Fruit fly (Drosophila melanogaster) whole organism, prepupa: ENCODE results near the gene nAChRalpha6.

Source experiments
- Blimp-1 ChIP-seq: fragments of 200-800 bp; sonication (Bioruptor generic); optimal IDR thresholded peaks from 3 replicates; lab custom pipeline; 2017; ENCODE audit warnings: missing biosample characterization, missing genetic modification characterization, mild to moderate bottlenecking, moderate library complexity, missing genetic modification reagents
- CG10669 ChIP-seq: fragments of 200-800 bp; sonication (Bioruptor generic); optimal IDR thresholded peaks from 3 replicates; lab custom pipeline; 2018; ENCODE audit warnings: missing biosample characterization, mild to moderate bottlenecking, missing genetic modification characterization, moderate library complexity
- CG11294 ChIP-seq: fragments of 200-800 bp; sonication (Bioruptor generic); IDR thresholded peaks from 2 replicates; pipeline ENCODE4 v1.3.6; 2022; ENCODE audit warnings: missing biosample characterization, missing genetic modification characterization
- CG11762 ChIP-seq: fragments of 200-800 bp; sonication (Bioruptor generic); optimal IDR thresholded peaks from 3 replicates; lab custom pipeline; 2016; ENCODE audit warnings: missing biosample characterization, missing genetic modification characterization; ENCODE audit not compliant: insufficient read depth
- CG11902 ChIP-seq: fragments of 200-800 bp; sonication (Bioruptor generic); optimal IDR thresholded peaks from 3 replicates; lab custom pipeline; 2016; ENCODE audit warnings: missing biosample characterization, missing genetic modification characterization
- CG15336 ChIP-seq: fragments of 200-800 bp; sonication (Bioruptor generic); IDR thresholded peaks from 2 replicates; pipeline ENCODE4 v1.3.6; 2022; ENCODE audit warnings: missing biosample characterization, missing genetic modification characterization
- CG16779 ChIP-seq: fragments of 200-800 bp; sonication (Bioruptor generic); optimal IDR thresholded peaks from 3 replicates; lab custom pipeline; 2017; ENCODE audit warnings: missing biosample characterization, mild to moderate bottlenecking, missing genetic modification characterization
- CG31627 ChIP-seq: fragments of 200-800 bp; sonication (Bioruptor generic); optimal IDR thresholded peaks from 3 replicates; lab custom pipeline; 2016; ENCODE audit warnings: missing biosample characterization, missing genetic modification characterization
- CG32006 ChIP-seq: fragments of 200-800 bp; sonication (Bioruptor generic); optimal IDR thresholded peaks from 3 replicates; lab custom pipeline; 2017; ENCODE audit warnings: missing biosample characterization, mild to moderate bottlenecking, missing genetic modification characterization
- CG34406 ChIP-seq: fragments of 200-800 bp; sonication (Bioruptor generic); optimal IDR thresholded peaks from 3 replicates; lab custom pipeline; 2016; ENCODE audit warnings: missing biosample characterization, missing genetic modification characterization
- CG4318 ChIP-seq: fragments of 200-800 bp; sonication (Bioruptor generic); optimal IDR thresholded peaks from 3 replicates; lab custom pipeline; 2017; ENCODE audit warnings: missing biosample characterization, mild to moderate bottlenecking, missing genetic modification characterization
- CG6163 ChIP-seq: fragments of 200-800 bp; sonication (Bioruptor generic); IDR thresholded peaks from 3 replicates; pipeline ENCODE4 v1.3.6; 2022; ENCODE audit warnings: missing biosample characterization, missing genetic modification characterization
- CG6276 ChIP-seq: fragments of 200-800 bp; sonication (Bioruptor generic); optimal IDR thresholded peaks from 2 replicates; lab custom pipeline; 2017; ENCODE audit warnings: missing biosample characterization, mild to moderate bottlenecking, missing genetic modification characterization
- CG6792 ChIP-seq: fragments of 200-800 bp; sonication (Bioruptor generic); optimal IDR thresholded peaks from 3 replicates; lab custom pipeline; 2016; ENCODE audit warnings: missing biosample characterization, missing genetic modification characterization
- CG6808 ChIP-seq: fragments of 200-800 bp; sonication (Bioruptor generic); optimal IDR thresholded peaks from 3 replicates; lab custom pipeline; 2017; ENCODE audit warnings: missing biosample characterization, missing genetic modification characterization, mild to moderate bottlenecking, moderate library complexity, missing genetic modification reagents
- CG6854 ChIP-seq: fragments of 200-800 bp; sonication (Bioruptor generic); optimal IDR thresholded peaks from 2 replicates; lab custom pipeline; 2017; ENCODE audit warnings: missing biosample characterization, mild to moderate bottlenecking, missing genetic modification characterization
- CG7368 ChIP-seq: fragments of 200-800 bp; sonication (Bioruptor generic); optimal IDR thresholded peaks from 3 replicates; lab custom pipeline; 2016; ENCODE audit warnings: missing biosample characterization, missing genetic modification characterization
- CG8119 ChIP-seq: fragments of 200-800 bp; sonication (Bioruptor generic); IDR thresholded peaks from 3 replicates; pipeline ENCODE4 v1.3.6; 2022; ENCODE audit warnings: missing biosample characterization, missing genetic modification characterization
- CG8319 ChIP-seq: fragments of 200-800 bp; sonication (Bioruptor generic); optimal IDR thresholded peaks from 3 replicates; lab custom pipeline; 2016; ENCODE audit warnings: missing biosample characterization, missing genetic modification characterization
- CG8632 ChIP-seq: fragments of 200-800 bp; sonication (Bioruptor generic); optimal IDR thresholded peaks from 3 replicates; lab custom pipeline; 2016; ENCODE audit warnings: missing biosample characterization, missing genetic modification characterization
- CG9139 ChIP-seq: fragments of 200-800 bp; sonication (Bioruptor generic); optimal IDR thresholded peaks from 3 replicates; lab custom pipeline; 2017; ENCODE audit warnings: missing biosample characterization, mild to moderate bottlenecking, missing genetic modification characterization
- Eip75B ChIP-seq: fragments of 200-800 bp; sonication (Bioruptor generic); optimal IDR thresholded peaks from 3 replicates; lab custom pipeline; 2016; ENCODE audit warnings: missing biosample characterization, missing genetic modification characterization
- Eip78C ChIP-seq: fragments of 200-800 bp; sonication (Bioruptor generic); peaks from one replicate; lab custom pipeline; 2016; ENCODE audit warnings: missing biosample characterization, missing genetic modification characterization
- Ets21C ChIP-seq: fragments of 200-800 bp; sonication (Bioruptor generic); optimal IDR thresholded peaks from 3 replicates; lab custom pipeline; 2016; ENCODE audit warnings: missing biosample characterization, missing genetic modification characterization
- Ets96B ChIP-seq: fragments of 200-800 bp; optimal IDR thresholded peaks from 2 replicates; lab custom pipeline; 2019; ENCODE audit warnings: missing biosample characterization, mild to moderate bottlenecking, missing genetic modification characterization, moderate library complexity
- Gug ChIP-seq: fragments of 200-800 bp; sonication (Bioruptor generic); IDR thresholded peaks from 2 replicates; pipeline ENCODE4 v1.3.6; 2022; ENCODE audit warnings: missing biosample characterization, missing genetic modification characterization
- Hr39 ChIP-seq: fragments of 200-800 bp; sonication (Bioruptor generic); optimal IDR thresholded peaks from 2 replicates; lab custom pipeline; 2016; ENCODE audit warnings: missing biosample characterization, missing genetic modification characterization
- Hr4 ChIP-seq: fragments of 200-800 bp; sonication (Bioruptor generic); optimal IDR thresholded peaks from 3 replicates; lab custom pipeline; 2016; ENCODE audit warnings: missing biosample characterization, missing genetic modification characterization
- Lpt ChIP-seq: fragments of 200-800 bp; sonication (Bioruptor generic); optimal IDR thresholded peaks from 3 replicates; lab custom pipeline; 2016; ENCODE audit warnings: missing biosample characterization, missing genetic modification characterization
- Sox102F ChIP-seq: fragments of 200-800 bp; sonication (Bioruptor generic); optimal IDR thresholded peaks from 2 replicates; lab custom pipeline; 2016; ENCODE audit warnings: missing biosample characterization, mild to moderate bottlenecking, missing genetic modification characterization
- Sox14 ChIP-seq: fragments of 200-800 bp; sonication (Bioruptor generic); optimal IDR thresholded peaks from 3 replicates; lab custom pipeline; 2016; ENCODE audit warnings: missing biosample characterization, missing genetic modification characterization
- Sox15 ChIP-seq: fragments of 200-800 bp; sonication (Bioruptor generic); optimal IDR thresholded peaks from 3 replicates; lab custom pipeline; 2016; ENCODE audit warnings: missing biosample characterization, missing genetic modification characterization
- achi ChIP-seq: fragments of 200-800 bp; sonication (Bioruptor generic); optimal IDR thresholded peaks from 3 replicates; lab custom pipeline; 2016; ENCODE audit warnings: missing biosample characterization, missing genetic modification characterization
- acj6 ChIP-seq: fragments of 200-800 bp; sonication (Bioruptor generic); optimal IDR thresholded peaks from 3 replicates; lab custom pipeline; 2016; ENCODE audit warnings: missing biosample characterization, missing genetic modification characterization
- cyc ChIP-seq: fragments of 200-800 bp; sonication (Bioruptor generic); optimal IDR thresholded peaks from 3 replicates; lab custom pipeline; 2016; ENCODE audit warnings: missing biosample characterization, missing genetic modification characterization
- dsx ChIP-seq: fragments of 200-800 bp; optimal IDR thresholded peaks from 3 replicates; lab custom pipeline; 2019; ENCODE audit warnings: missing biosample characterization, mild to moderate bottlenecking, missing genetic modification characterization, moderate library complexity; ENCODE audit not compliant: poor library complexity, severe bottlenecking
- eg ChIP-seq: fragments of 200-800 bp; sonication (Bioruptor generic); IDR thresholded peaks from 3 replicates; pipeline ENCODE4 v1.3.6; 2022; ENCODE audit warnings: missing biosample characterization, missing genetic modification characterization
- esn ChIP-seq: fragments of 200-800 bp; sonication (Bioruptor generic); optimal IDR thresholded peaks from 2 replicates; lab custom pipeline; 2016; ENCODE audit warnings: missing biosample characterization, mild to moderate bottlenecking, missing genetic modification characterization, moderate library complexity
- fd59A ChIP-seq: fragments of 200-800 bp; sonication (Bioruptor generic); optimal IDR thresholded peaks from 2 replicates; lab custom pipeline; 2017; ENCODE audit warnings: missing biosample characterization, mild to moderate bottlenecking, missing genetic modification characterization, missing genetic modification reagents
- fd85E ChIP-seq: fragments of 200-800 bp; sonication (Bioruptor generic); optimal IDR thresholded peaks from 3 replicates; lab custom pipeline; 2016; ENCODE audit warnings: missing biosample characterization, missing genetic modification characterization
- fkh ChIP-seq: fragments of 200-800 bp; sonication (Bioruptor generic); optimal IDR thresholded peaks from 3 replicates; lab custom pipeline; 2017; ENCODE audit warnings: missing biosample characterization, mild to moderate bottlenecking, missing genetic modification characterization, moderate library complexity
- net ChIP-seq: fragments of 200-800 bp; sonication (Bioruptor generic); optimal IDR thresholded peaks from 3 replicates; lab custom pipeline; 2016; ENCODE audit warnings: missing biosample characterization, missing genetic modification characterization
- pdm3 ChIP-seq: fragments of 200-800 bp; sonication (Bioruptor generic); optimal IDR thresholded peaks from 3 replicates; lab custom pipeline; 2016; ENCODE audit warnings: missing biosample characterization, missing genetic modification characterization
- salr ChIP-seq, 2 experiments: fragments of 200-800 bp; sonication (Bioruptor generic); optimal IDR thresholded peaks; 3 replicates each; lab custom pipeline; 2016 to 2018; ENCODE audit warnings: missing biosample characterization in 2 of 2, missing genetic modification characterization in 2 of 2, mild to moderate bottlenecking in 1 of 2
- spab ChIP-seq: fragments of 200-800 bp; sonication (Bioruptor generic); optimal IDR thresholded peaks from 2 replicates; lab custom pipeline; 2017; ENCODE audit warnings: missing biosample characterization, mild to moderate bottlenecking, missing genetic modification characterization, missing genetic modification reagents
- ss ChIP-seq, 2 experiments: fragments of 200-800 bp; sonication (Bioruptor generic); optimal IDR thresholded peaks; 2 replicates in 1 of 2; 3 replicates in 1 of 2; lab custom pipeline; 2017 to 2018; ENCODE audit warnings: mild to moderate bottlenecking in 2 of 2, missing biosample characterization in 2 of 2, missing genetic modification characterization in 2 of 2, moderate library complexity in 1 of 2
- topi ChIP-seq: fragments of 200-800 bp; sonication (Bioruptor generic); optimal IDR thresholded peaks from 3 replicates; lab custom pipeline; 2016; ENCODE audit warnings: missing biosample characterization, missing genetic modification characterization
- vri ChIP-seq: fragments of 200-800 bp; sonication (Bioruptor generic); optimal IDR thresholded peaks from 3 replicates; lab custom pipeline; 2016; ENCODE audit warnings: missing biosample characterization, mild to moderate bottlenecking, missing genetic modification characterization

Gene nAChRalpha6

dm6 chr2L:9897296-9897695 lies 11.2 kb upstream of the nAChRalpha6 start, which contains the start of gene RpS2 (continued):
- peak; percentile 26 for TF ChIP-seq Ets21C
- TF ChIP-seq net: no peak
- TF ChIP-seq CG6808 (GFP tag; lab: Kevin White, UChicago): peak; percentile 45
- no peak for TF ChIP-seq CG6163 (GFP tag; lab: Robert Waterston, UW)
- TF ChIP-seq Eip78C (GFP tag; lab: Kevin White, UChicago): peak; percentile 79
- peak; percentile 22 for TF ChIP-seq fkh (GFP tag; lab: Kevin White, UChicago)
- no peak for TF ChIP-seq CG11902
- no peak for TF ChIP-seq Sox15 (GFP tag; lab: Kevin White, UChicago)
- TF ChIP-seq CG11762 (GFP tag; lab: Kevin White, UChicago): no peak
- TF ChIP-seq Ets96B (tag; lab: Kevin White, UChicago): no peak
- no peak for TF ChIP-seq pdm3 (GFP tag; lab: Kevin White, UChicago)
- no peak for TF ChIP-seq CG8632 (GFP tag; lab: Kevin White, UChicago)

dm6 chr2L:9894871-9895364 lies 8.9 kb upstream of the nAChRalpha6 start, which contains the start of gene Bka:
Bka (plus strand) TSS chr2L:9895287.
- TF ChIP-seq CG11294 (GFP tag; lab: Robert Waterston, UW) (no peak), fd59A (GFP tag; lab: Kevin White, UChicago) (no peak), CG9139 (GFP tag; lab: Kevin White, UChicago) (no peak), CG6276 (GFP tag; lab: Kevin White, UChicago) (no peak), CG6808 (GFP tag; lab: Kevin White, UChicago) (peak; percentile 18), Lpt (GFP tag; lab: Kevin White, UChicago) (no peak), acj6 (GFP tag; lab: Kevin White, UChicago) (peak; percentile 29), CG16779 (tag; lab: Kevin White, UChicago) (no peak), CG15336 (GFP tag; lab: Robert Waterston, UW) (peak; percentile 11; the same call in 1 of the 2 replicates), CG8319 (no peak), Eip78C (GFP tag; lab: Kevin White, UChicago) (peak; percentile 77), fkh (GFP tag; lab: Kevin White, UChicago) (peak; percentile 52), Blimp-1 (GFP tag; lab: Kevin White, UChicago) (peak; percentile 15), CG10669 (GFP tag; lab: Kevin White, UChicago) (peak; percentile 17), salr (GFP tag; optimal IDR thresholded peaks at IDR 0.05; lab: Kevin White, UChicago) (no peak), dsx (peak; percentile 25), Eip75B (peak; percentile 38), Hr4 (GFP tag; lab: Kevin White, UChicago) (no peak), CG31627 (no peak), topi (GFP tag; lab: Kevin White, UChicago) (peak; percentile 56), net (no peak), CG32006 (GFP tag; lab: Kevin White, UChicago) (no peak), eg (GFP tag; lab: Robert Waterston, UW) (no peak), CG6163 (GFP tag; lab: Robert Waterston, UW) (no peak), CG8119 (GFP tag; lab: Robert Waterston, UW) (no peak), CG7368 (GFP tag; lab: Kevin White, UChicago) (peak; percentile 21), ss (GFP tag; optimal IDR thresholded peaks at IDR 0.05; lab: Kevin White, UChicago) (peak in 1 of 2 experiments; percentile 58), CG11762 (GFP tag; lab: Kevin White, UChicago) (no peak), Ets96B (tag; lab: Kevin White, UChicago) (peak; percentile 13), Gug (GFP tag; lab: Robert Waterston, UW) (no peak), CG34406 (GFP tag; lab: Kevin White, UChicago) (peak; percentile 56), vri (GFP tag; lab: Kevin White, UChicago) (peak; percentile 74), spab (GFP tag; lab: Kevin White, UChicago) (no peak), CG6792 (GFP tag; lab: Kevin White, UChicago) (no peak), Hr39 (GFP tag; lab: Kevin White, UChicago) (no peak), Sox102F (GFP tag; lab: Kevin White, UChicago) (no peak), fd85E (GFP tag; lab: Kevin White, UChicago) (no peak), CG4318 (GFP tag; lab: Kevin White, UChicago) (no peak), Sox15 (GFP tag; lab: Kevin White, UChicago) (no peak), CG8632 (GFP tag; lab: Kevin White, UChicago) (no peak), achi (GFP tag; lab: Kevin White, UChicago) (no peak), Sox14 (peak; percentile 24), CG6854 (GFP tag; lab: Kevin White, UChicago) (peak; percentile 52), pdm3 (GFP tag; lab: Kevin White, UChicago) (no peak), esn (GFP tag; lab: Kevin White, UChicago) (peak; percentile 65), cyc (GFP tag; lab: Kevin White, UChicago) (no peak)
